Worm (Caenorhabditis elegans) whole organism, mixed stage, embryonic: ENCODE data around the gene pap-2.

ENCODE experiments used
- M03D4.4 ChIP-seq: sonication (generic microtip); optimal IDR thresholded peaks from 2 replicates; lab custom pipeline; 2017; ENCODE audit warnings: mild to moderate bottlenecking, missing genetic modification characterization, missing compliant biosample characterization
- bed-3 ChIP-seq: fragments of 200-800 bp; sonication (Bioruptor generic); optimal IDR thresholded peaks from 3 replicates; lab custom pipeline; 2018; ENCODE audit warnings: mild to moderate bottlenecking, missing genetic modification characterization, moderate library complexity, missing compliant biosample characterization
- blmp-1 ChIP-seq: fragments of 150-350 bp; optimal IDR thresholded peaks from 2 replicates; lab custom pipeline; 2014; ENCODE audit warnings: missing biosample characterization, missing genetic modification characterization
- ceh-39 ChIP-seq: fragments of 150-350 bp; optimal IDR thresholded peaks from 2 replicates; lab custom pipeline; 2014; ENCODE audit warnings: missing biosample characterization, missing genetic modification characterization
- ceh-43 ChIP-seq: fragments of 200-800 bp; sonication (Bioruptor generic); optimal IDR thresholded peaks from 2 replicates; lab custom pipeline; 2018; ENCODE audit warnings: mild to moderate bottlenecking, missing genetic modification characterization, moderate library complexity, missing compliant biosample characterization
- ceh-83 ChIP-seq: fragments of 200-800 bp; sonication (Bioruptor generic); optimal IDR thresholded peaks from 2 replicates; lab custom pipeline; 2018; ENCODE audit warnings: mild to moderate bottlenecking, missing genetic modification characterization, missing compliant biosample characterization
- ces-1 ChIP-seq: fragments of 150-350 bp; optimal IDR thresholded peaks from 2 replicates; lab custom pipeline; 2014; ENCODE audit warnings: missing biosample characterization, missing genetic modification reagents, missing genetic modification characterization
- cnd-1 ChIP-seq: fragments of 200-800 bp; sonication (Bioruptor generic); optimal IDR thresholded peaks from 2 replicates; lab custom pipeline; 2018; ENCODE audit warnings: mild to moderate bottlenecking, missing genetic modification characterization, missing compliant biosample characterization
- drap-1 ChIP-seq: fragments of 200-800 bp; sonication (Bioruptor generic); optimal IDR thresholded peaks from 3 replicates; lab custom pipeline; 2018; ENCODE audit warnings: mild to moderate bottlenecking, missing genetic modification characterization, missing compliant biosample characterization
- elt-1 ChIP-seq: sonication (generic microtip); optimal IDR thresholded peaks from 2 replicates; lab custom pipeline; 2017; ENCODE audit warnings: missing genetic modification characterization, mild to moderate bottlenecking, missing compliant biosample characterization, antibody characterized with exemption, moderate library complexity, borderline replicate concordance; ENCODE audit not compliant: insufficient read depth
- elt-3 ChIP-seq: fragments of 150-350 bp; optimal IDR thresholded peaks from 2 replicates; lab custom pipeline; 2014; ENCODE audit warnings: missing biosample characterization, missing genetic modification characterization
- flh-1 ChIP-seq: fragments of 200-800 bp; sonication (Bioruptor generic); optimal IDR thresholded peaks from 2 replicates; lab custom pipeline; 2018; ENCODE audit warnings: mild to moderate bottlenecking, missing genetic modification characterization, moderate library complexity, missing compliant biosample characterization
- ham-2 ChIP-seq: fragments of 200-800 bp; sonication (Bioruptor generic); optimal IDR thresholded peaks from 2 replicates; lab custom pipeline; 2018; ENCODE audit warnings: mild to moderate bottlenecking, missing genetic modification characterization, missing compliant biosample characterization
- hlh-1 ChIP-seq: fragments of 150-350 bp; optimal IDR thresholded peaks from 2 replicates; lab custom pipeline; 2014; ENCODE audit warnings: missing biosample characterization, missing genetic modification reagents, missing genetic modification characterization
- lin-13 ChIP-seq: fragments of 150-350 bp; optimal IDR thresholded peaks from 2 replicates; lab custom pipeline; 2014; ENCODE audit warnings: missing biosample characterization, missing genetic modification characterization
- lin-32 ChIP-seq: fragments of 200-800 bp; sonication (Bioruptor generic); optimal IDR thresholded peaks from 2 replicates; lab custom pipeline; 2018; ENCODE audit warnings: mild to moderate bottlenecking, missing genetic modification characterization, missing compliant biosample characterization
- lsy-2 ChIP-seq: fragments of 150-350 bp; optimal IDR thresholded peaks from 2 replicates; lab custom pipeline; 2014; ENCODE audit warnings: missing biosample characterization, missing genetic modification characterization
- mab-5 ChIP-seq: fragments of 150-350 bp; optimal IDR thresholded peaks from 2 replicates; lab custom pipeline; 2014; ENCODE audit warnings: missing biosample characterization, missing genetic modification characterization
- mep-1 ChIP-seq: fragments of 150-350 bp; optimal IDR thresholded peaks from 2 replicates; lab custom pipeline; 2017; ENCODE audit warnings: missing biosample characterization, missing genetic modification reagents, missing genetic modification characterization, inconsistent platforms
- mls-2 ChIP-seq: sonication (generic microtip); optimal IDR thresholded peaks from 2 replicates; lab custom pipeline; 2016; ENCODE audit warnings: mild to moderate bottlenecking, missing genetic modification characterization, moderate library complexity, missing compliant biosample characterization
- nhr-12 ChIP-seq: fragments of 150-350 bp; optimal IDR thresholded peaks from 2 replicates; lab custom pipeline; 2014; ENCODE audit warnings: missing biosample characterization, missing genetic modification characterization
- nhr-2 ChIP-seq: fragments of 150-350 bp; optimal IDR thresholded peaks from 2 replicates; lab custom pipeline; 2014; ENCODE audit warnings: missing biosample characterization, missing genetic modification characterization
- nhr-28 ChIP-seq: fragments of 150-350 bp; optimal IDR thresholded peaks from 2 replicates; lab custom pipeline; 2014; ENCODE audit warnings: missing biosample characterization, missing genetic modification characterization
- nhr-76 ChIP-seq: sonication (generic microtip); optimal IDR thresholded peaks from 2 replicates; lab custom pipeline; 2017; ENCODE audit warnings: missing biosample characterization, missing genetic modification characterization
- pha-4 ChIP-seq: fragments of 150-350 bp; optimal IDR thresholded peaks from 2 replicates; lab custom pipeline; 2018; ENCODE audit warnings: missing biosample characterization, missing genetic modification reagents, missing genetic modification characterization
- sem-2 ChIP-seq: fragments of 200-800 bp; sonication (Bioruptor generic); optimal IDR thresholded peaks from 2 replicates; lab custom pipeline; 2018; ENCODE audit warnings: mild to moderate bottlenecking, missing genetic modification characterization, missing compliant biosample characterization
- snpc-4 ChIP-seq: fragments of 150-350 bp; optimal IDR thresholded peaks from 2 replicates; lab custom pipeline; 2014; ENCODE audit warnings: missing biosample characterization, missing genetic modification characterization
- sptf-1 ChIP-seq: sonication (generic microtip); optimal IDR thresholded peaks from 2 replicates; lab custom pipeline; 2017; ENCODE audit warnings: mild to moderate bottlenecking, missing genetic modification characterization, moderate library complexity, missing compliant biosample characterization
- tbx-8 ChIP-seq: fragments of 200-800 bp; sonication (Bioruptor generic); optimal IDR thresholded peaks from 2 replicates; lab custom pipeline; 2018; ENCODE audit warnings: mild to moderate bottlenecking, missing genetic modification characterization, moderate library complexity, missing compliant biosample characterization
- unc-120 ChIP-seq: sonication (generic microtip); optimal IDR thresholded peaks from 2 replicates; lab custom pipeline; 2017; ENCODE audit warnings: missing genetic modification characterization, missing compliant biosample characterization; ENCODE audit not compliant: poor library complexity, severe bottlenecking
- unc-62 ChIP-seq: fragments of 150-350 bp; optimal IDR thresholded peaks from 2 replicates; lab custom pipeline; 2014; ENCODE audit warnings: missing biosample characterization, missing genetic modification reagents, missing genetic modification characterization
- zip-8 ChIP-seq: fragments of 150-350 bp; optimal IDR thresholded peaks from 2 replicates; lab custom pipeline; 2014; ENCODE audit warnings: missing biosample characterization, missing genetic modification characterization
- ztf-11 ChIP-seq: fragments of 150-350 bp; optimal IDR thresholded peaks from 2 replicates; lab custom pipeline; 2014; ENCODE audit warnings: missing biosample characterization, missing genetic modification characterization

The pap-2 gene

ce11 chrII:9644940-9645634, 35.9 kb upstream of the pap-2 start:
- TF ChIP-seq mls-2 (tag; lab: Kevin White, UChicago) (no peak), ztf-11 (tag; lab: Kevin White, UChicago) (no peak), ceh-83 (GFP tag; lab: Kevin White, UChicago) (no peak), lin-32 (GFP tag; lab: Kevin White, UChicago) (no peak), mep-1 (tag; lab: Kevin White, UChicago) (no peak), M03D4.4 (tag; lab: Kevin White, UChicago) (no peak), sem-2 (no peak), flh-1 (no peak), ces-1 (GFP tag; lab: Kevin White, UChicago) (no peak), lin-13 (tag; lab: Kevin White, UChicago) (no peak), elt-3 (tag; lab: Kevin White, UChicago) (no peak), blmp-1 (tag; lab: Kevin White, UChicago) (no peak), elt-1 (tag; lab: Kevin White, UChicago) (peak; percentile 95), ceh-39 (tag; lab: Kevin White, UChicago) (no peak), tbx-8 (GFP tag; lab: Kevin White, UChicago) (no peak), unc-62 (peak; percentile 87), ham-2 (GFP tag; lab: Kevin White, UChicago) (peak; percentile 87), lsy-2 (tag; lab: Kevin White, UChicago) (no peak), mab-5 (no peak), nhr-76 (tag; lab: Kevin White, UChicago) (no peak), cnd-1 (tag; lab: Kevin White, UChicago) (no peak), sptf-1 (tag; lab: Kevin White, UChicago) (no peak), unc-120 (tag; lab: Kevin White, UChicago) (no peak), nhr-2 (tag; lab: Kevin White, UChicago) (no peak)

- TF ChIP-seq ces-1 (GFP tag; lab: Kevin White, UChicago) (no peak), nhr-2 (tag; lab: Kevin White, UChicago) (peak; percentile 94)
- TF ChIP-seq, all 35 proteins: peak for 1
Measured at ce11 chrII:9644438-9644837, 35.2 kb upstream of the pap-2 start, which contains the start of gene fzr-1. fzr-1 (minus strand) TSS chrII:9644466.

- TF ChIP-seq drap-1 (no peak), bed-3 (no peak), unc-120 (tag; lab: Kevin White, UChicago) (no peak), lin-32 (GFP tag; lab: Kevin White, UChicago) (no peak), pha-4 (tag; lab: Kevin White, UChicago) (no peak), elt-1 (tag; lab: Kevin White, UChicago) (no peak), ceh-39 (tag; lab: Kevin White, UChicago) (no peak), nhr-28 (tag; lab: Kevin White, UChicago) (no peak), flh-1 (no peak), nhr-12 (tag; lab: Kevin White, UChicago) (no peak), ceh-43 (GFP tag; lab: Kevin White, UChicago) (no peak), snpc-4 (no peak), ztf-11 (tag; lab: Kevin White, UChicago) (no peak), ceh-83 (GFP tag; lab: Kevin White, UChicago) (no peak), zip-8 (tag; lab: Kevin White, UChicago) (no peak), tbx-8 (GFP tag; lab: Kevin White, UChicago) (no peak), sptf-1 (tag; lab: Kevin White, UChicago) (no peak), hlh-1 (no peak), ces-1 (GFP tag; lab: Kevin White, UChicago) (no peak)
Measured at ce11 chrII:9636300-9636699, 27.1 kb upstream of the pap-2 start, which contains the start of gene ZK1307.7. ZK1307.7 (plus strand) TSS chrII:9636600.

ce11 chrII:9625930-9626329, 16.7 kb upstream of the pap-2 start:
- TF ChIP-seq ceh-83 (GFP tag; lab: Kevin White, UChicago) = no peak
